Fruit fly (Drosophila melanogaster) whole organism, pupa: ENCODE results near the gene CG17134.

ENCODE experiments used
- Pif1A ChIP-seq: fragments of 200-800 bp; sonication (Bioruptor generic); optimal IDR thresholded peaks from 3 replicates; lab custom pipeline; 2016; ENCODE audit warnings: missing biosample characterization, missing genetic modification characterization
- Snoo ChIP-seq: fragments of 200-800 bp; sonication (Bioruptor generic); optimal IDR thresholded peaks from 3 replicates; lab custom pipeline; 2017; ENCODE audit warnings: missing biosample characterization, mild to moderate bottlenecking, missing genetic modification characterization, inconsistent platforms
- rn ChIP-seq: fragments of 200-800 bp; sonication (Bioruptor generic); IDR thresholded peaks from 2 replicates; pipeline ENCODE4 v1.3.6; 2022; ENCODE audit warnings: missing biosample characterization, missing genetic modification characterization

dm6 chr2L:10792072-10792471 is 28.4 kb upstream of the CG17134 start:
- TF ChIP-seq Snoo (tag; lab: Kevin White, UChicago) (no peak), Pif1A (GFP tag; lab: Kevin White, UChicago) (no peak), rn (no peak)
